Worm (Caenorhabditis elegans): ENCODE measurements around the gene snf-3.
"Not testable (repeated sequence)": the region's sequence is repeated elsewhere in the genome, so short reads cannot be mapped to it uniquely, and the experiment has no call there.

Gene snf-3

ce11 chrII:1091706-1092105, at the start of gene snf-3:
TSS of gene snf-3 (plus strand) at chrII:1092006.
- TF ChIP-seq hmg-4 (GFP tag; optimal IDR thresholded peaks at IDR 0.05) (no peak), pes-1 (GFP tag; IDR thresholded peaks at IDR 0.05) (no peak)

ce11 chrII:1042227-1042626, 49.6 kb upstream of the snf-3 start, which contains the start of gene fbxb-41:
TSS of gene fbxb-41 (minus strand) at chrII:1042327.
- TF ChIP-seq sea-1 (GFP tag; conservative IDR thresholded peaks at IDR 0.05) (no peak), hmg-4 (GFP tag; optimal IDR thresholded peaks at IDR 0.05) (no peak), hmbx-1 (tag; optimal IDR thresholded peaks at IDR 0.05) (no peak), tbx-37 (GFP tag; conservative IDR thresholded peaks at IDR 0.05) (no peak)

ce11 chrII:1043932-1044331, 47.9 kb upstream of the snf-3 start, which contains the start of gene fbxb-45:
TSS of gene fbxb-45 (minus strand) at chrII:1044032.
- TF ChIP-seq F13C5.2 (tag; optimal IDR thresholded peaks at IDR 0.05); ceh-13 (GFP tag; optimal IDR thresholded peaks at IDR 0.05); tra-4 (tag; optimal IDR thresholded peaks at IDR 0.05): not testable (repeated sequence)

ce11 chrII:1045692-1046091, 46.1 kb upstream of the snf-3 start, which contains the start of gene str-148:
TSS of gene str-148 (plus strand) at chrII:1045992.
- no peak for TF ChIP-seq ceh-36 (tag; optimal IDR thresholded peaks at IDR 0.05)

- TF ChIP-seq pes-1 (GFP tag; IDR thresholded peaks at IDR 0.05) (peak; percentile 19; the same call in 1 of the 2 replicates), tbx-37 (GFP tag; conservative IDR thresholded peaks at IDR 0.05) (no peak)
Measured at ce11 chrII:1046937-1047336, 44.9 kb upstream of the snf-3 start.

ce11 chrII:1049849-1050248, 42.0 kb upstream of the snf-3 start, which contains the start of gene fbxb-40:
TSS of gene fbxb-40 (minus strand) at chrII:1049949.
- no peak for TF ChIP-seq hnd-1 (tag; optimal IDR thresholded peaks at IDR 0.05)
- TF ChIP-seq tbx-37 (GFP tag; conservative IDR thresholded peaks at IDR 0.05): no peak
- no peak for TF ChIP-seq ama-1 (optimal IDR thresholded peaks at IDR 0.05)
- no peak for TF ChIP-seq F13C5.2 (tag; optimal IDR thresholded peaks at IDR 0.05)
- no peak for TF ChIP-seq ceh-13 (GFP tag; optimal IDR thresholded peaks at IDR 0.05)
- TF ChIP-seq hmg-4 (GFP tag; optimal IDR thresholded peaks at IDR 0.05): no peak
- no peak for TF ChIP-seq pes-1 (GFP tag; IDR thresholded peaks at IDR 0.05)
- TF ChIP-seq ets-7 (tag; optimal IDR thresholded peaks at IDR 0.05): no peak
- no peak for TF ChIP-seq flt-1 (GFP tag; IDR thresholded peaks at IDR 0.05)
- no peak for TF ChIP-seq sea-1 (GFP tag; conservative IDR thresholded peaks at IDR 0.05)

ce11 chrII:1054724-1055123, 37.1 kb upstream of the snf-3 start, which contains the start of gene K02E7.7:
TSS of gene K02E7.7 (plus strand) at chrII:1055024.
- not testable (repeated sequence) for TF ChIP-seq flt-1 (GFP tag; IDR thresholded peaks at IDR 0.05); ceh-36 (tag; optimal IDR thresholded peaks at IDR 0.05); aly-1 (tag; optimal IDR thresholded peaks at IDR 0.05)

- TF ChIP-seq aly-1 (tag; optimal IDR thresholded peaks at IDR 0.05) (no peak), ceh-36 (tag; optimal IDR thresholded peaks at IDR 0.05) (no peak), hnd-1 (tag; optimal IDR thresholded peaks at IDR 0.05) (no peak), ets-7 (tag; optimal IDR thresholded peaks at IDR 0.05) (no peak), tbx-11 (GFP tag; IDR thresholded peaks at IDR 0.05) (no peak), ama-1 (optimal IDR thresholded peaks at IDR 0.05) (no peak), F13C5.2 (tag; optimal IDR thresholded peaks at IDR 0.05) (no peak), sea-1 (GFP tag; conservative IDR thresholded peaks at IDR 0.05) (no peak), pes-1 (GFP tag; IDR thresholded peaks at IDR 0.05) (no peak), hmbx-1 (tag; optimal IDR thresholded peaks at IDR 0.05) (no peak), B0310.2 (tag; optimal IDR thresholded peaks at IDR 0.05) (no peak), tbx-37 (GFP tag; conservative IDR thresholded peaks at IDR 0.05) (no peak), tra-4 (tag; optimal IDR thresholded peaks at IDR 0.05) (no peak), hmg-4 (GFP tag; optimal IDR thresholded peaks at IDR 0.05) (no peak), ceh-13 (GFP tag; optimal IDR thresholded peaks at IDR 0.05) (no peak), scrt-1 (GFP tag; IDR thresholded peaks at IDR 0.05) (no peak), flt-1 (GFP tag; IDR thresholded peaks at IDR 0.05) (no peak)
Measured at ce11 chrII:1056844-1057243, 35.0 kb upstream of the snf-3 start.

- not testable (repeated sequence) for TF ChIP-seq ets-7 (tag; optimal IDR thresholded peaks at IDR 0.05); flt-1 (GFP tag; IDR thresholded peaks at IDR 0.05); hnd-1 (tag; optimal IDR thresholded peaks at IDR 0.05)
Measured at ce11 chrII:1060702-1061101, 31.1 kb upstream of the snf-3 start, which contains the start of gene btb-10. TSS of gene btb-10 (minus strand) at chrII:1060802.

ce11 chrII:1063926-1064325, 27.9 kb upstream of the snf-3 start:
- TF ChIP-seq aly-1 (tag; optimal IDR thresholded peaks at IDR 0.05) (no peak), ets-7 (tag; optimal IDR thresholded peaks at IDR 0.05) (no peak), ama-1 (optimal IDR thresholded peaks at IDR 0.05) (no peak)
